Worm (Caenorhabditis elegans): ENCODE results near the gene nemp-1.

DNA sequence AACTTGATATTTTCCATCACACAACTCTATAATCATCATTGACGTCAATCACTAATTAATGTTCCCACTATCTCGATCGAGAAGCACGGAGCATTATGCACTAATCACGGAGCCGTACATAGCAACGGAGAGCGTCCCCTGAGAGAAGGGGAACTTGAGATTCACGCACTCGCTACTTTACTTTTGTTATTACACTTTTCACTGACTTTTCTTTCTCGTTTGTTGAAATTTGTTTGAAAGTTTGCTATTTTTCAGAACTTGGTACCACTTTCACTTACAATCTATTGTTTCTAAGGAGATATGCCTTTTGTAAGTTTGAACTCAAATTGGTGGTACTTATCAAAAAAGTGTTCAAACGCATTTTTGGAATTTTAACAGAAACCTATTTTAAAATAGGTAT lies 28.0 kb upstream of the nemp-1 start, which contains the start of gene Y55B1BR.8:
- TF ChIP-seq fkh-10 (GFP tag; optimal IDR thresholded peaks at IDR 0.05) (no peak), dpl-1 (GFP tag; optimal IDR thresholded peaks at IDR 0.05) (no peak), nhr-12 (tag; optimal IDR thresholded peaks at IDR 0.05) (no peak), unc-30 (tag; optimal IDR thresholded peaks at IDR 0.05) (no peak), snpc-4 (tag; optimal IDR thresholded peaks at IDR 0.05) (no peak)

Data from whole organism, L1 larva.